Fruit fly (Drosophila melanogaster): ENCODE measurements around the gene CG43739.

Gene CG43739

DNA sequence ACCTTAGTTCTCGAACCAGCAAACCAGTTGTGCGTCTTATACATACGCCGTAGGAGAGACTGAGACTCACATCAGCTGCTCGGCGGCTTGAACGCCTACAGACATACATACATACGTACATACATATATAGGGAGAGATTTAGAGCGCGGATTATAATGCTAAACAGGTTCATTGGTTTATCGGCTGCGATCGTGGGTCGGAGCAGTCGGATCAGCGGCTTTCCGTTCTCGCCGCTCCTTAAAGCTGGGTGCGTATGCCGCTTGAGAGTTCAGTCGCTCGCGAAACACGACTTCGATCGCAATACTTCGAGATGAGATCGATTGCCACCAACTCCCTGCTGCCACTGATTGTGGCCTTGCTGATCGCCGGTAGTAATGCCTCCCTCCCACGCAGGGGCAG, 93.5 kb downstream of the CG43739 start:
- TF ChIP-seq dati (GFP tag; IDR thresholded peaks at IDR 0.05), result no peak
- no peak for TF ChIP-seq seq (GFP tag; IDR thresholded peaks at IDR 0.05)
- no peak for TF ChIP-seq CG9609 (GFP tag; optimal IDR thresholded peaks at IDR 0.05)
- TF ChIP-seq Usf (GFP tag; optimal IDR thresholded peaks at IDR 0.05), result no peak
- no peak for TF ChIP-seq Gug (GFP tag; IDR thresholded peaks at IDR 0.05)
- TF ChIP-seq CG9932 (GFP tag; IDR thresholded peaks at IDR 0.05), result no peak
- no peak for TF ChIP-seq CG3407 (GFP tag; optimal IDR thresholded peaks at IDR 0.05)
- TF ChIP-seq TFAM (GFP tag; optimal IDR thresholded peaks at IDR 0.05), result no peak
- no peak for TF ChIP-seq luna (GFP tag; optimal IDR thresholded peaks at IDR 0.05)
- no peak; the same call in 1 of the 2 replicates for TF ChIP-seq CG13287 (GFP tag; IDR thresholded peaks at IDR 0.05; ENCODE audit: partially characterized antibody)
- no peak for TF ChIP-seq CG14860 (GFP tag; IDR thresholded peaks at IDR 0.05; ENCODE audit: partially characterized antibody)
- no peak for TF ChIP-seq ham (GFP tag; IDR thresholded peaks at IDR 0.05)
- no peak for TF ChIP-seq ind (GFP tag; optimal IDR thresholded peaks at IDR 0.05)
- TF ChIP-seq toy (GFP tag; IDR thresholded peaks at IDR 0.05), result no peak
- TF ChIP-seq CG1792 (GFP tag; optimal IDR thresholded peaks at IDR 0.05), result no peak
- no peak for TF ChIP-seq dpn (GFP tag; optimal IDR thresholded peaks at IDR 0.05)
- no peak for TF ChIP-seq CG43689 (GFP tag; IDR thresholded peaks at IDR 0.05)
- peak in 1 of 2 experiments; percentile 4 for TF ChIP-seq bsh (GFP tag; optimal IDR thresholded peaks at IDR 0.05)
- TF ChIP-seq cad (GFP tag; optimal IDR thresholded peaks at IDR 0.05), result no peak
- TF ChIP-seq gcm2 (GFP tag; optimal IDR thresholded peaks at IDR 0.05), result no peak
- TF ChIP-seq NC2β (GFP tag; optimal IDR thresholded peaks at IDR 0.05), result no peak
- TF ChIP-seq CG7556 (GFP tag; optimal IDR thresholded peaks at IDR 0.05), result no peak
- 0 out of 4 replicates have a peak, but pooled peaks have one; percentile 49 for TF ChIP-seq chinmo (GFP tag; IDR thresholded peaks at IDR 0.05; ENCODE audit: partially characterized antibody)
- no peak for TF ChIP-seq sens-2 (GFP tag; IDR thresholded peaks at IDR 0.05)
- no peak for TF ChIP-seq aop (GFP tag; IDR thresholded peaks at IDR 0.05)
- no peak for TF ChIP-seq CG1529 (GFP tag; optimal IDR thresholded peaks at IDR 0.05)
- no peak for TF ChIP-seq CG11093 (GFP tag; IDR thresholded peaks at IDR 0.05)
- TF ChIP-seq yki (optimal IDR thresholded peaks at IDR 0.05), result no peak
- TF ChIP-seq CG17186 (GFP tag; optimal IDR thresholded peaks at IDR 0.05), result no peak
- TF ChIP-seq mirr (GFP tag; optimal IDR thresholded peaks at IDR 0.05), result no peak
- TF ChIP-seq klu (GFP tag; IDR thresholded peaks at IDR 0.05), result no peak
- TF ChIP-seq CG10565 (GFP tag; optimal IDR thresholded peaks at IDR 0.05), result no peak
- TF ChIP-seq rib (GFP tag; IDR thresholded peaks at IDR 0.05), result 0 out of 2 replicates have a peak, but pooled peaks have one; percentile 19
- TF ChIP-seq MESR4 (GFP tag; optimal IDR thresholded peaks at IDR 0.05), result no peak
- TF ChIP-seq dimm (GFP tag; IDR thresholded peaks at IDR 0.05), result no peak
- no peak for TF ChIP-seq Atf-2 (GFP tag; optimal IDR thresholded peaks at IDR 0.05)
- no peak for TF ChIP-seq Oaz (GFP tag; IDR thresholded peaks at IDR 0.05)
- no peak for TF ChIP-seq CG8359 (GFP tag; optimal IDR thresholded peaks at IDR 0.05; ENCODE audit: borderline replicate concordance)
- TF ChIP-seq Jarid2 (GFP tag; optimal IDR thresholded peaks at IDR 0.05), result peak; percentile 11
- no peak for TF ChIP-seq psq (GFP tag; optimal IDR thresholded peaks at IDR 0.05)
- no peak for TF ChIP-seq HmgD (GFP tag; optimal IDR thresholded peaks at IDR 0.05)
- no peak for TF ChIP-seq GATAe (GFP tag; conservative IDR thresholded peaks at IDR 0.05)
- no peak for TF ChIP-seq Fer2 (tag; optimal IDR thresholded peaks at IDR 0.05)
- no peak for TF ChIP-seq CG1024 (GFP tag; IDR thresholded peaks at IDR 0.05)
- no peak for TF ChIP-seq CG1832 (GFP tag; optimal IDR thresholded peaks at IDR 0.05)
- TF ChIP-seq org-1 (GFP tag; optimal IDR thresholded peaks at IDR 0.05), result no peak
- no peak for TF ChIP-seq chn (GFP tag; optimal IDR thresholded peaks at IDR 0.05)
- no peak for TF ChIP-seq Taf1 (GFP tag; IDR thresholded peaks at IDR 0.05)
- TF ChIP-seq pho (GFP tag; optimal IDR thresholded peaks at IDR 0.05), result no peak
- TF ChIP-seq grn (GFP tag; optimal IDR thresholded peaks at IDR 0.05), result peak; percentile 60
- TF ChIP-seq vvl (GFP tag; IDR thresholded peaks at IDR 0.05), result peak; percentile 26; the same call in 1 of the 2 replicates
- TF ChIP-seq CG31388 (GFP tag; optimal IDR thresholded peaks at IDR 0.05), result no peak
- no peak for TF ChIP-seq Fer3 (tag; optimal IDR thresholded peaks at IDR 0.05)
